Worm (Caenorhabditis elegans): ENCODE data around the gene rexd-1.

rexd-1 gene

DNA sequence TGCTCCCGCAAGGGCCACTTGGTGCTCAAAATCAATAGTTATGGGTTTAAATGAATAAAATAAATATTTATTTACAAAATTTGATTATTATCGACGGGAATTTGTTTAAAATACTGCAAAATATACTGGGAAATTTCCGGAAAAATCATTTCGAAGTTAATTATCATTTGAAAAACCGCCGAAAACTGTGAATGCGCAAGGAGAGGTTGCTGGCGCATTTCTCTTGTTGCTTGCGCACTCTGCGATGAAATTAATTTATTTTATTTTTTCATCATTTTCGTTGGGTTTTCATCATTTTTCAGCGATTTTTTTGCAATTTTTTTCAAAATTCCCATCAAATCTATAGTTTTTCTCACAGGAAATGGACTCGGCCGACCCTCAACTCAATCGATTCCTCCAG lies 25.2 kb downstream of the rexd-1 start, which contains the start of gene ddp-1 (continued):
- peak; percentile 94 for TF ChIP-seq fkh-8 (tag; optimal IDR thresholded peaks at IDR 0.05)
- peak; percentile 96 for TF ChIP-seq tbx-2 (tag; optimal IDR thresholded peaks at IDR 0.05)
- 0 out of 2 replicates have a peak, but pooled peaks have one; percentile 38 for TF ChIP-seq ets-5 (GFP tag; IDR thresholded peaks at IDR 0.05)
- peak; percentile 91 for TF ChIP-seq sup-37 (GFP tag; optimal IDR thresholded peaks at IDR 0.05)
- peak; percentile 99 for TF ChIP-seq lin-13 (GFP tag; optimal IDR thresholded peaks at IDR 0.05)
- TF ChIP-seq mab-9 (GFP tag; IDR thresholded peaks at IDR 0.05): peak; percentile 90
- TF ChIP-seq nhr-237 (tag; optimal IDR thresholded peaks at IDR 0.05): peak; percentile 71
- TF ChIP-seq hpl-2 (GFP tag; optimal IDR thresholded peaks at IDR 0.05): peak; percentile 60
- peak; percentile 29 for TF ChIP-seq pqm-1 (tag; optimal IDR thresholded peaks at IDR 0.05)
- peak; percentile 65 for TF ChIP-seq aha-1 (tag; optimal IDR thresholded peaks at IDR 0.05)
- TF ChIP-seq tlp-1 (tag; optimal IDR thresholded peaks at IDR 0.05): no peak
- TF ChIP-seq nhr-90 (tag; optimal IDR thresholded peaks at IDR 0.05; ENCODE audit: poor library complexity): peak; percentile 98
- peak; percentile 92 for TF ChIP-seq sox-4 (tag; optimal IDR thresholded peaks at IDR 0.05)
- TF ChIP-seq nhr-28 (tag; optimal IDR thresholded peaks at IDR 0.05): no peak
- TF ChIP-seq nhr-20 (tag; optimal IDR thresholded peaks at IDR 0.05): peak; percentile 94
- peak; percentile 99 for TF ChIP-seq mep-1 (tag; optimal IDR thresholded peaks at IDR 0.05)
- peak; percentile 96 for TF ChIP-seq rnt-1 (tag; optimal IDR thresholded peaks at IDR 0.05)
- no peak for TF ChIP-seq ces-1 (GFP tag; optimal IDR thresholded peaks at IDR 0.05)
- TF ChIP-seq efl-1 (optimal IDR thresholded peaks at IDR 0.05): peak; percentile 98 to 100
- TF ChIP-seq efl-1 (GFP tag; optimal IDR thresholded peaks at IDR 0.05 in 1 of 2): peak; percentile 99 to 100
- TF ChIP-seq unc-86 (tag; optimal IDR thresholded peaks at IDR 0.05): peak; percentile 95
- TF ChIP-seq C16A3.4 (tag; optimal IDR thresholded peaks at IDR 0.05): peak; percentile 97
- peak; percentile 96 for TF ChIP-seq grh-1 (GFP tag; IDR thresholded peaks at IDR 0.05)
- 0 out of 2 replicates have a peak, but pooled peaks have one; percentile 39 for TF ChIP-seq unc-98 (GFP tag; IDR thresholded peaks at IDR 0.05)
- peak; percentile 91 for TF ChIP-seq pax-3 (tag; optimal IDR thresholded peaks at IDR 0.05)
- TF ChIP-seq ceh-82 (tag; optimal IDR thresholded peaks at IDR 0.05): peak; percentile 98
- peak; percentile 93 for TF ChIP-seq jun-1 (tag; optimal IDR thresholded peaks at IDR 0.05)
- peak; percentile 78 for TF ChIP-seq fkh-4 (tag; optimal IDR thresholded peaks at IDR 0.05; ENCODE audit: borderline replicate concordance)
- peak; percentile 95 for TF ChIP-seq xbp-1 (tag; optimal IDR thresholded peaks at IDR 0.05)
- peak; percentile 95 for TF ChIP-seq isw-1 (GFP tag; IDR thresholded peaks at IDR 0.05)
- peak; percentile 98 for TF ChIP-seq lin-39 (tag; optimal IDR thresholded peaks at IDR 0.05)
- TF ChIP-seq unc-130 (tag; optimal IDR thresholded peaks at IDR 0.05): peak; percentile 93
- no peak for TF ChIP-seq egl-27 (tag; optimal IDR thresholded peaks at IDR 0.05)
- TF ChIP-seq ceh-90 (tag; optimal IDR thresholded peaks at IDR 0.05): peak; percentile 53
- no peak for TF ChIP-seq lir-3 (tag; optimal IDR thresholded peaks at IDR 0.05; ENCODE audit: poor library complexity)
- TF ChIP-seq dpl-1 (GFP tag; optimal IDR thresholded peaks at IDR 0.05): peak; percentile 99 to 100 (median 100)
- peak; percentile 98 for TF ChIP-seq dsc-1 (tag; optimal IDR thresholded peaks at IDR 0.05)
- peak; percentile 93 for TF ChIP-seq lin-14 (GFP tag; optimal IDR thresholded peaks at IDR 0.05)
- peak; percentile 97 for TF ChIP-seq aly-2 (tag; optimal IDR thresholded peaks at IDR 0.05)
- peak; percentile 42 for TF ChIP-seq Y116A8C.19 (tag; optimal IDR thresholded peaks at IDR 0.05; ENCODE audit: borderline replicate concordance)
- TF ChIP-seq zag-1 (tag; optimal IDR thresholded peaks at IDR 0.05): peak; percentile 81
- peak; percentile 86 for TF ChIP-seq C04F5.9 (tag; optimal IDR thresholded peaks at IDR 0.05)
- TF ChIP-seq hlh-17 (GFP tag; optimal IDR thresholded peaks at IDR 0.05; ENCODE audit: borderline replicate concordance): no peak
- peak; percentile 91 for TF ChIP-seq fos-1 (tag; optimal IDR thresholded peaks at IDR 0.05)
- TF ChIP-seq fkh-10 (GFP tag; optimal IDR thresholded peaks at IDR 0.05): peak; percentile 91
- TF ChIP-seq pag-3 (tag; optimal IDR thresholded peaks at IDR 0.05; ENCODE audit: borderline replicate concordance, insufficient read depth): peak; percentile 70
- TF ChIP-seq lin-35 (GFP tag; optimal IDR thresholded peaks at IDR 0.05): peak; percentile 99 to 100

All from whole organism, L1 larva.